Fruit fly (Drosophila melanogaster) Kc167 (cell line): ENCODE results near the gene Itpr.

ENCODE experiments used
- Sin3A ChIP-seq: fragments of >200 bp; optimal IDR thresholded peaks from 2 replicates; lab custom pipeline; 2018; ENCODE audit warnings: missing external identifiers
- h ChIP-seq: fragments of >200 bp; optimal IDR thresholded peaks from 3 replicates; lab custom pipeline; 2018; ENCODE audit warnings: missing external identifiers
- insv ChIP-seq: fragments of >200 bp; optimal IDR thresholded peaks from 3 replicates; lab custom pipeline; 2018; ENCODE audit warnings: missing external identifiers
- psq ChIP-seq: fragments of >200 bp; optimal IDR thresholded peaks from 2 replicates; lab custom pipeline; 2017; ENCODE audit warnings: missing external identifiers
- ttk ChIP-seq: sonication (Bioruptor generic); optimal IDR thresholded peaks from 2 replicates; lab custom pipeline; 2017; ENCODE audit warnings: missing external identifiers

- TF ChIP-seq insv (lab: Kevin White, UChicago) (no peak), ttk (lab: Kevin White, UChicago) (no peak), psq (no peak), Sin3A (lab: Kevin White, UChicago) (no peak), h (lab: Kevin White, UChicago) (no peak)
Measured at dm6 chr3R:5514759-5515158, 2.2 kb upstream of the Itpr start.
